Fruit fly (Drosophila melanogaster): Measurements from ENCODE around the gene skd.

skd gene

DNA sequence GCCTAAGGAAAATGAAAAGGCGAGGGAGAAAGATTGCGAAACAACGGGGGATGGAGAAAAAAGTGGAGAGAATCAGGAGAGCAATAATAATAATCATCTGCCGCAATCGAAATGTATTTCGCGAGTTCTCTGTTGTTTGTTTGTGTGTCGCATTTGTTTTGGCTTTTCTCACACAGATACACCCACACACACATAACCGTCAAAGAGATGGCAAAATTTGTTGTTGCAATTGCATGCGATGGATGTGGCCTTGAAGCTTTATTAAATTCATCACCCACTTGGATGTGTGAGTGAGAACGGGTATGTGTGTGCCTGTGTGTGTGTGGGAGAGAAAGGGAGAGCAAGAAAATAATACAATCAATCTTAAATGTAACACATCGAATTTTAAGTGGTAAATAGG is 15.5 kb downstream of the skd start:
- TF ChIP-seq noc (tag; optimal IDR thresholded peaks at IDR 0.05): no peak

DNA sequence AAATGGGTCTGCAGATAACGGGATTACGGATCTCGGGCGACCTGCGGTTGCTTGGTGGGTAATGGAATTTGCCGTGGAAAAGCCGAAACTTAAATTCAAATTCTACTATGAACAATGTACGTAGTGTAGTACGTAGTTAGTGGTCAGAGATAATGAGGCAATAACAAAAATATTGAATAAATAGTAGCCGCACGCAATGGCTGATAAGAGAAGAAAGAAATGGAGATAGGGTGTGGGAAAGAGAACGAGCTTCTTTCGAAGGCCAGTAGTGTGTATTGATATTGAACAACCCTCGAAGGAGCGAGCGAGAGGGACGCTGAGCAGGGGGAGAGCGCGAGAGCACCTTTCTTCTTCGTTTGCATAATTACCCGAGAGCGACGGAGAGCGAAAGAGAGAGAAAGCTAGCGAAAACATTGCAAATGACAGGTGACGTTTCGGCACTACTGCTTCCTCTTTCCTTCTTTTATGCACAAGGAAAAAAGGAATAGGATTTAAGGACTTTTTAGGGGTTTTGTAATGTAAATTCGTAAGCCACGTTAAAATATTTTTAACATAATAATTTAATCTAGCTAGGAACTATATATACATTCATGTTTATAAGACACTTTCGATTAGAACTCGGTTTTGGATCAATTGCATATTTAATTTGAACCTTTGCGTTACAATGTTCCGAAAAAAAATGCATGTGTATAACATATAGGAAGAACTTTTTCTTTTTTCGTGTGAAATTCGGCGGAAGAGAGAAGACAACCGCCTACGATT is 16.2 kb downstream of the skd start:
- peak; percentile 17 for TF ChIP-seq noc (tag; optimal IDR thresholded peaks at IDR 0.05)

DNA sequence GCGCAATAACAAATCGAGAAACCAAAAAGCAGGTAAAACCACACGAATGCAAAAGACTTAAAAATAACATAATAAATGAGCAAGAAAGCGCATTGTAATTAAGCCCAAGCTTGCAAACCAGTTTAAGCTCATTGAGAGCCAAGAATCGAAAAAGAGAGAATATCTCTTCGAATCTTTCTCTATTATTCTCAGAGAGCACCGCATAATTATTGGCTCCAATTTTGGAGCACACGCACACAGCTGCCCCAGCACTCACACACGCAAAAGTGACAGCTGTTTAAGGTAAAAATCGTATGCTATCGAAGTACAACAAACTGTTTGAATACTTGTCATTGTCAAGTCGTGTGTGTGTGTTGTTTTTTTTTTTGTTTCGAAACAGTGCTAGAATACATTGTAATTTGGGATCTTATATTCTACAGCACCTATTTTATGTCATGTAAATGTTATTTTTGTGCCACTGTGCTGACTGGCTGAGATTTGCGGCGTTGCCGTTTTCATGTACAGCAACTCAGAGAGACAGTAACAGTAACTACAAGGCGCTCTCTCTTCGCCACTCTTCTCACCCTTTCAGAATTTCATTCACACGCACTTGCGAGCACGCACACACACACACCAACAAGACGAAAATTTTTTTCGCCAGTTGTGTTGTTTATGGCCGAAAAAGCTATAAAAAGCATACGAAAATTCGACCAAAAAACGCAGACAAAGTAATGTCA is 17.7 kb downstream of the skd start:
- TF ChIP-seq noc (tag; optimal IDR thresholded peaks at IDR 0.05): no peak

DNA sequence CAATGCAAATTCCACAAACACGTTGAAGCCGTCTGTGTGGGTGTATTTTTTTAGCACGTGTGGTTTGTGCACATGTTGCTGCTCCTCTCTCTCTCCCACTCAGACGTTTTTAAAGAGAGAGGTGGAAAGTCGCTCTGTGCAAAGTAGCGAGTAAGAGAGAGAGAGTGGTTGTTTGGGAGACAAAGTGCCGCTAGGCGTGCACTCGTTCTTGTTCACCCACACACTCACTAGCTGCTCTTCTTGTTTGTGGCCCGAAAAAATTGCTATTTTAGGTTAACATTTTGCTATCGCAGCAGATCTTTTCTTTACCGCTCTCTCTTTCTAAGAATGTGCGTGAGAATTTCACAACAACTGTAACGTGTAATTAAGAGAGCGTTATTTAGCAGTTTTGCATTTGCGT is 18.3 kb downstream of the skd start:
- no peak for TF ChIP-seq noc (tag; optimal IDR thresholded peaks at IDR 0.05)

DNA sequence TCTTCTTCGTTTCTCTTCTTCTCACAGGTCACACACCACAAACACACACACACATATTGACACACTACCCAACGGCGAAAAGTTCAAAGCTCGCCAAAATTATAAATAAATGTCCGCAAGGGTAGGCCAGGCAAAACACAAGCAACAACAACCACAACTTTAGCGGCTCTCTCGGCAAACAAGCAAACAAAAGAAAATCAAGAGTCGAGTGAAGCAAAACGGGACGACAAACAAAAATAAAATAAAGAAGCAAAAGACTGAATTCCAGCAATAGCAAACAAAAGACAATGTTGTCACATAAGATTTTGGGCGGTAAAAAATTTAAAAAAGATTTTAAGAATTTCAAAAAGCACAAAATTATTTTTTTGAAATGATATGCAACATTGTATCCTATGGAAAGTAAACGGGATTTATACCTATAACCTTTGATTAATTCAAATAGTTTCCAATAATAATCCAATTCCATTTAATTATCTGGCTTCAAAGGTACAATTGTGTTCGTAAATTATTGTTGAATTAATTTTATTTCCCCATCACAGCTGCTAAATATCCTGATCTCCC is 18.9 kb downstream of the skd start:
- TF ChIP-seq noc (tag; optimal IDR thresholded peaks at IDR 0.05): no peak

DNA sequence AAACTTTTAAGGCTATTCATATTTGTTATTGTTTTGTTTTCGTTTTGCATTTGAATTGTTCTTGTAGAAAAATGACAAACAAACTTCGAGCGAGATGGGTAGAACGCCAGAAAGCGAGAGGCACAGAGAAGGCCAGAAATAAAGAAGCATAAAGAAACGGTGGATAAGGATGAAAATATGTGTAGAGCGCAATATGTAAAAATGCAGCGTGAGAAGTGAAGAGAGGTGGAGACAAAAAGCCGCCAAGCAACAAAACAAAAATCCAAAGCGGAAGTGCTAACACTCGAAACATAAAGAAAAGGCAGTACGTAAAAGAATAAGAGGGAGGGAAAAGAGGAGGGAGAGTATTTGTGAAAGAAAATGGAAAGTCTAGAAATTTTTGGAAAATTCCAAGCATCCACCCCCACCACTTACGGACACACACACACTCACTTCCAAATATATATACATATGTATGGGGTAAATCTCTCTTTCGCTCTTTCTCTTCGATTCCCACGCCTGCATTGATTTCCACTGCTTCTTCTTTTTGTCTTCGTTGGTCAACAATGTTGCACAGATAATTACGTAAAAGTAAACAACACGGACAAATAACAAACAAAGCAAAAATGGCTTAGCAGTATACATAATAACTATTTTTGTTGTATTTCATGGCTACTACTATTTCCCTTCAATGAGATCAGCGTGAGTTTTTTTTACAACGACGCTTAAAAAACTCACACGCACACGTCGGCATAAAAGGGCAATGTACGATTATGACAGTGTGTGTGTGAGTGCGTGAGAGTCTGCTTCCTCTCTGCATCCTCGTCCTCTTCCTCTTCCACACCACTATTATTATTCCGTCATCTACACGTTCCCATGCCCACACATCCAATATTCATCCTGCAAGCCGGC is 19.6 kb downstream of the skd start:
- TF ChIP-seq noc (tag; optimal IDR thresholded peaks at IDR 0.05): no peak

DNA sequence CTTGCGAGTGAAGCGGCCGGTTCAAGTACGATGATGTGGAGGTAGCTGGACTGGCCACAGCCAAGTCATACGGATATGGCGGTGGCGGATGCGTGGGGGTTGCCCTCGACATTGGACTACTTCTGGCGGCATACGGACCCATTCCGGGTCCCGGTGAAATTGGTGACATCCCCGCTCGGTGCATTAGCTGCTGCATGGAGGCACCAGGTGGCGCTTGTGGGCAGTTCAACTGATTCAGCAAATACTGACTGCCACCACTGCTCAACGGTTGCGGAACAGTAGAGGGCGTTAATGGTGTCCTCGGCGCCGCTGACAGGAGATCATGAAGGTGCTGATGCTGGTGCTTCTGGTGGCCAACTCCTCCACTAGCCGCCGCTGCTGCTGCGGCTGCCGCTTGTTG is 27.6 kb downstream of the skd start:
- no peak for TF ChIP-seq noc (tag; optimal IDR thresholded peaks at IDR 0.05)

DNA sequence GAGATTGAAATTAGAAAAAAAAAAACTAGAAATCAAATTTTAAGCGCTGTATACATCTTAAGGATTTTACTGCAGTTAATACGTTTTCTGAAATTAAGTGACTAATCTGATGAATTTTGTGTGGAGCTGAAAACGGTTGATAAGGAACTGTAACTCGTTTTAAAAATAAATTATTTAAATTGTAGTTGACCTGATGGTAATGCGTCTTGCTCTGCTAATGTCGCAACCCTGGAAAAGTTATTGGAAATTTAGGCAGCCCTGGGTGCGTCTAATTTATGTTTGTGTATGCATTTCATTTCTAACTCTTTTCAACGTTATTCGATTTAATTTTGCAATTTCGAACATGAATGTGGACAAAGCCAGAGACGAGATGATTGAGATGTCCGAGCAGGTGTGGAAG is 35.9 kb downstream of the skd start, which contains the start of gene CG12984:
Gene CG12984 (plus strand): TSS at position 301 of the 400 bp plus-strand sequence.
- TF ChIP-seq noc (tag; optimal IDR thresholded peaks at IDR 0.05): no peak

DNA sequence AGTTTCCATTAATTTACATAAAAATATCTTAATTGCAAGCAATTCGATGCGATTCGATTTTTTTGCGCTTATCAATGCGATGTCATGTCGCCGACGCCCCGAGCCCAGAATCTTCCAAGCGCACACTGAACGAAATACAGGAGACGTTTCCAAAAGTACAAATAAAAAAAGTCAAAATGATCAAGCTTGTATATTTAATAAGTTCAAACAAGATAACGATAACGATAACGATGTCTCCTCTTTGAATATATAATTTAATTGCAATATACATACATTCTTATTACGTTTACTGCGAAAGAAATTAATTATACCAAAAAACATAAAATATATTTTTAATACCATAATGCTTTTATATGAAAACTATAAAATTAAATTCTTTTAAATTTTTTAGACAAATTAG is 37.0 kb downstream of the skd start:
- no peak for TF ChIP-seq noc (tag; optimal IDR thresholded peaks at IDR 0.05)

DNA sequence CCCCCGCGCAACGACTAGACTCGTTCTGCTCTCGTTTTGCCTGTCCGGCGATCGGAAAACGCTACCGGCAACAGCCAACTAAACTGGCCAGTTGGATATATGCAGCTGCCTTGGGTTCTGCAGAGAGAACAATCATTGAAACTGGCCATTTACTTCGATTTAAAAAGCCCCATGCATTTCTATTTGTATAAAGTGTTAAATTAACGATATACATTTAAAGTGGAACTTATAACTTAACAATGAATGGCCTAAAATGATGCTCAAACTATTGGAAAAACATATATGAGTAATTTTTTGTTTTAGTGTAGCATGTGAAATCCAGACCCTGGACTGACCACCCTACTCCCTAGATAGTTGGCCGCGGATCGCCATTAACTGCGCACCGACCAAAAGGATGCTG is 38.4 kb downstream of the skd start:
- no peak for TF ChIP-seq noc (tag; optimal IDR thresholded peaks at IDR 0.05)

DNA sequence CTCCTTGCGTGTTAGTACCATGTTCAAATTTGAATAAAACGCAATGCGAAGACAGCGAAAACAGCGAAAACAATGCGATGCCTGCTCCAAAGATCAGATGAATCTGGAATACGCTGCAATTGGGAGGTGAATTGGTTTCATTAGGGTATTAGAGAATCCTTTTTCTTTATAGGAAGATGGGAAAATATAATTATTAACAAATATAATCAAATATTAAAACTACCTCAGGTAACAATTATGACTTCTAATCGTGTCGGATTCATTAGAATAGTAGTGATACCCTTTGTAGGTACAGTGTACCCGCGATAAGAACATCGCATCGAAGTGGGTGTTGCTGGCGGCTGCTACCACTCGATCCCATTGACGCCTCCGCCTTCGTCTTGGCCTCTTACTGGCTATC is 39.3 kb downstream of the skd start:
- no peak for TF ChIP-seq noc (tag; optimal IDR thresholded peaks at IDR 0.05)

DNA sequence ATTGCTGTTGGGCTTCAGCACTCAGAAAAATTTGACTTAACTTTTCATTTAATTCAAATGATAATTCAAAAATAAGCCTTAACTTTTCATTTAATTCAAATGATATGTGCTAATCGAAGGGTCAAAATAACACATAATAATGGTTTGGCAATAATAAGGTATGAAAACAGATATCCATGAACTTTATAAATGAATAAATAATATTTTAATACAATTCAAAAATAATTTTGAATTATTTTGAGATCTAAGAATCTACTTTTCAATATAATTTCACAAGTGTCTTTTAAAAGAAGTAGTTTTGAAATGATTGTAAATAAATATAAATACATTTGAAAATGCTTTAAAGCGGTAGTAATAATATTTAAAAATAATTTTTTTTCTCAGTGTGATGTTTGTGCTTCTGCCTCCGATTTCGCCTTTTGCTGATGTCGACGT is 40.3 kb downstream of the skd start:
- TF ChIP-seq noc (tag; optimal IDR thresholded peaks at IDR 0.05): no peak

DNA sequence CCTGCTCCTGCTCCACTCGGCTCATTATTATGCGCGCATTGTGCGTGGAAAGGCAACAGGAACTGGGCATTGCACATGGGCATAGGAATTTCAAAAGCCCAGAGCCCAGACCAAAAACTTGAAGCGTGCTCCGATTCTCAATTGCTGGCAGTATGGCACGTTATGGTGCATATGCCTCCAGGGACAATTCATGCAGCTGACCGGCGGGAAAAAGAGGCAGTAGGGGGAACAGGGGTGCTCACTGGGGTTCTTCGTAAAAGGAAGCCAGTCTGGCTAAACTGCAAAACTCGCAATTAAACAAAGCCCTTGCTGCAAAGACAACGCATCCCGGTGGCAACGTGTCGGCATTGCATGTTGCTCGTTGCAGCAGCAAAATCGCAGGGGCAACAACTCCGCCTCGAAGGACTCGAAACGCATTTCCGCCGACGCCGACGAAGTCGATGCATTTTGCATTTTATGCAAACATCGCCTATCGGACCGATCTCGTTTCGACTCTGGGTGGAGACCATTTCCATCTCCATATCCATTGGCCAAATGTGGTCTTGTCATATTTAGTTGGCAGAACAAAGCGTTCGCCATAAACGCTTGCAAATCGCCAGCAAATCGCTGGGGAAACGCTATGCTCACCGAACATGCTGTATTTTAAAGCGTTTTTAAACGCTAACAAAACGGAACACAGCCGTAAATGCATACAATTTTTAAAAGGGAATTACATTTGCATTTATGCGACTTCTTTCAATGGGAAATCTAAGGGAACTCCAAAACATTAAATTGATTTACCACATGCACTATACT is 42.6 kb downstream of the skd start:
- no peak for TF ChIP-seq noc (tag; optimal IDR thresholded peaks at IDR 0.05)

DNA sequence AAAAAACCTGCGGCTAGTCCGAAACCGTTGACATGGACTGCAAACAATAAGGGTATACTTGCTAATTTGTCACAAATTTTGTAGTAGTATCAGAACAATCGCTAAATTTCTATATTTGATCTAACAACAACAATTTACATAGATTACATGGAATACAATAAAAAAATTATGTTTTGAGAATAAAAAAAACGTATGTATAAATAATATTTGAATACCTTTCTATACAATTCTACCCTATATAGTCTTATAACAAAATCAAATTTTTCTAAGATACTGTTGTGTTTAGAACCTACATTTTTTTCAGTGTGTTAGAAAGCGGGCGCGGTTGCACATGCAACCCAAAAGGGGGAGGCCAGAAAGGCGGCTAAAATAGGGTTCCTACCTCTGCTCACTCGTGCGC is 43.9 kb downstream of the skd start:
- TF ChIP-seq noc (tag; optimal IDR thresholded peaks at IDR 0.05): no peak

DNA sequence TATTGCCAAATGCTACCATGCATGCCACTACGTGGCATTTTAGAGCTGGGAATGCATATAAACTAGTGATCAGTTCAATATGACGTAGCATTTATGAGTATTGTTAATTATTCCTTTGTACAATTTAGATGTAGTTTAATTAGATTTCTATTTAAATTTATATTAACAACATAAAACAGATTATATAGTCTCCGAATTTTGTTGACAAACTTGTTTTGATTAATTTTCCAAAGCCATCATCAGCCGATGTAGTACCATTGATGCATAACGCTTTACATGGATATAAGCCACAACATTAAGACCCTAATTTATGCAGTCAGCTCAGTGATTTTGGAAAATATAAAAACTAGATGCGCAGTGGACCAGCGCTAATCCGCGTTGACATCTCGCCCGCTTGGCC is 44.7 kb downstream of the skd start:
- no peak for TF ChIP-seq noc (tag; optimal IDR thresholded peaks at IDR 0.05)

All from whole organism, larva.